Worm (Caenorhabditis elegans) whole organism, L4/young adult: Measurements from ENCODE around the gene zipt-9.

Experiments
- W03F9.2 ChIP-seq: fragments of 150-350 bp; optimal IDR thresholded peaks from 2 replicates; lab custom pipeline; 2014; ENCODE audit warnings: missing biosample characterization, missing genetic modification characterization
- him-1 ChIP-seq: sonication (generic microtip); optimal IDR thresholded peaks from 2 replicates; lab custom pipeline; 2016; ENCODE audit warnings: missing genotype, missing genetic modification reagents, missing genetic modification characterization, missing compliant biosample characterization

ce11 chrV:13671911-13672639 lies 43.0 kb downstream of the zipt-9 start, which contains the start of the genes mip-2 and F58G11.4:
- TF ChIP-seq W03F9.2 (tag; lab: Kevin White, UChicago) (no peak), him-1 (tag; lab: Kevin White, UChicago) (no peak)
